Fruit fly (Drosophila melanogaster): ENCODE measurements around the gene wupA.

wupA gene

dm6 chrX:18101098-18101711 is 15.5 kb downstream of the wupA start, which contains the start of gene Mvb12 (continued):
- TF ChIP-seq CG2116 (GFP tag; optimal IDR thresholded peaks at IDR 0.05) (peak; percentile 11), CG6254 (GFP tag; optimal IDR thresholded peaks at IDR 0.05) (no peak), CG6813 (GFP tag; optimal IDR thresholded peaks at IDR 0.05) (no peak), CG12942 (GFP tag; optimal IDR thresholded peaks at IDR 0.05) (no peak), jigr1 (GFP tag; IDR thresholded peaks at IDR 0.05) (no peak), nmo (GFP tag; optimal IDR thresholded peaks at IDR 0.05) (no peak), schlank (tag; optimal IDR thresholded peaks at IDR 0.05) (no peak), CG6791 (GFP tag; IDR thresholded peaks at IDR 0.05; ENCODE audit: partially characterized antibody) (peak; percentile 63), Pdp1 (GFP tag; optimal IDR thresholded peaks at IDR 0.05) (peak in 1 of 2 experiments; percentile 0), pfk (GFP tag; optimal IDR thresholded peaks at IDR 0.05) (no peak), CG16815 (GFP tag; optimal IDR thresholded peaks at IDR 0.05) (no peak), tin (GFP tag; optimal IDR thresholded peaks at IDR 0.05) (no peak), zen (tag; optimal IDR thresholded peaks at IDR 0.05) (no peak), maf-S (GFP tag; optimal IDR thresholded peaks at IDR 0.05) (no peak), gcm2 (GFP tag; optimal IDR thresholded peaks at IDR 0.05) (no peak), Hr78 (GFP tag; optimal IDR thresholded peaks at IDR 0.05) (no peak), ftz-f1 (GFP tag; optimal IDR thresholded peaks at IDR 0.05) (no peak), Dbx (GFP tag; IDR thresholded peaks at IDR 0.05) (no peak), CG11085 (GFP tag; IDR thresholded peaks at IDR 0.05) (no peak), CG1792 (GFP tag; optimal IDR thresholded peaks at IDR 0.05) (no peak), zf30C (GFP tag; optimal IDR thresholded peaks at IDR 0.05) (no peak), NfI (GFP tag; optimal IDR thresholded peaks at IDR 0.05) (no peak), C15 (GFP tag; IDR thresholded peaks at IDR 0.05) (no peak), Lpt (GFP tag; optimal IDR thresholded peaks at IDR 0.05) (no peak), CG3838 (GFP tag; optimal IDR thresholded peaks at IDR 0.05) (no peak), CG2120 (GFP tag; optimal IDR thresholded peaks at IDR 0.05) (no peak), bigmax (GFP tag; optimal IDR thresholded peaks at IDR 0.05) (no peak), CG12659 (GFP tag; optimal IDR thresholded peaks at IDR 0.05) (peak; percentile 29), ind (GFP tag; optimal IDR thresholded peaks at IDR 0.05) (no peak), CG6765 (GFP tag; optimal IDR thresholded peaks at IDR 0.05) (no peak), esg (GFP tag; conservative IDR thresholded peaks at IDR 0.05) (no peak), wek (GFP tag; optimal IDR thresholded peaks at IDR 0.05) (peak; percentile 30), CrebB (tag; optimal IDR thresholded peaks at IDR 0.05) (no peak), Side (GFP tag; optimal IDR thresholded peaks at IDR 0.05) (no peak), stc (GFP tag; IDR thresholded peaks at IDR 0.05) (no peak), en (GFP tag; optimal IDR thresholded peaks at IDR 0.05) (no peak), ab (GFP tag; optimal IDR thresholded peaks at IDR 0.05) (no peak), ci (GFP tag; IDR thresholded peaks at IDR 0.05) (peak; percentile 60; the same call in 2 of the 3 replicates), eyg (GFP tag; optimal IDR thresholded peaks at IDR 0.05) (no peak), Dek (tag; optimal IDR thresholded peaks at IDR 0.05) (no peak), grau (tag; optimal IDR thresholded peaks at IDR 0.05) (no peak), CG2875 (GFP tag; optimal IDR thresholded peaks at IDR 0.05) (no peak), CG13287 (GFP tag; IDR thresholded peaks at IDR 0.05; ENCODE audit: partially characterized antibody) (peak; percentile 59), CG14667 (GFP tag; IDR thresholded peaks at IDR 0.05) (no peak), CG11504 (tag; optimal IDR thresholded peaks at IDR 0.05) (no peak), Sry-δ (GFP tag; optimal IDR thresholded peaks at IDR 0.05) (peak; percentile 53), croc (GFP tag; conservative IDR thresholded peaks at IDR 0.05) (no peak), CG12236 (GFP tag; optimal IDR thresholded peaks at IDR 0.05) (no peak), Mes4 (GFP tag; optimal IDR thresholded peaks at IDR 0.05) (no peak), Lhr (GFP tag; optimal IDR thresholded peaks at IDR 0.05) (no peak), CG32772 (GFP tag; IDR thresholded peaks at IDR 0.05) (no peak)
